Fruit fly (Drosophila melanogaster) whole organism, pupa: ENCODE data around the gene MED11.

Experiments
- CG12605 ChIP-seq: fragments of 200-800 bp; sonication (Bioruptor generic); IDR thresholded peaks from 2 replicates; pipeline ENCODE4 v1.3.6; 2022; ENCODE audit warnings: missing biosample characterization, missing genetic modification characterization
- CG13204 ChIP-seq: fragments of 200-800 bp; sonication (Bioruptor generic); optimal IDR thresholded peaks from 2 replicates; lab custom pipeline; 2018; ENCODE audit warnings: missing biosample characterization, mild to moderate bottlenecking, missing genetic modification characterization, moderate library complexity
- CG15710 ChIP-seq: fragments of 200-800 bp; sonication (Bioruptor generic); optimal IDR thresholded peaks from 2 replicates; lab custom pipeline; 2018; ENCODE audit warnings: missing biosample characterization, mild to moderate bottlenecking, missing genetic modification characterization, moderate library complexity
- CG34367 ChIP-seq: fragments of 200-800 bp; sonication (Bioruptor generic); optimal IDR thresholded peaks from 2 replicates; lab custom pipeline; 2018; ENCODE audit warnings: missing biosample characterization, mild to moderate bottlenecking, missing genetic modification characterization
- CG8159 ChIP-seq: fragments of 200-800 bp; sonication (Bioruptor generic); optimal IDR thresholded peaks from 3 replicates; lab custom pipeline; 2018; ENCODE audit warnings: missing biosample characterization, mild to moderate bottlenecking, missing genetic modification characterization, moderate library complexity
- CG9948 ChIP-seq: fragments of 200-800 bp; sonication (Bioruptor generic); optimal IDR thresholded peaks from 2 replicates; lab custom pipeline; 2018; ENCODE audit warnings: missing biosample characterization, mild to moderate bottlenecking, missing genetic modification characterization, moderate library complexity
- D1 ChIP-seq: fragments of 200-800 bp; sonication (Bioruptor generic); optimal IDR thresholded peaks from 2 replicates; lab custom pipeline; 2018; ENCODE audit warnings: missing biosample characterization, mild to moderate bottlenecking, missing genetic modification characterization, moderate library complexity
- EcR ChIP-seq: fragments of 200-800 bp; sonication (Bioruptor generic); optimal IDR thresholded peaks from 3 replicates; lab custom pipeline; 2019; ENCODE audit warnings: missing biosample characterization, missing genetic modification characterization, mild to moderate bottlenecking, moderate library complexity, missing genetic modification reagents
- Pif1A ChIP-seq: fragments of 200-800 bp; sonication (Bioruptor generic); optimal IDR thresholded peaks from 3 replicates; lab custom pipeline; 2016; ENCODE audit warnings: missing biosample characterization, missing genetic modification characterization

dm6 chr3L:18795056-18795841 lies 49.6 kb downstream of the MED11 start:
- TF ChIP-seq D1 (no peak), CG9948 (tag; lab: Kevin White, UChicago) (no peak), Pif1A (GFP tag; lab: Kevin White, UChicago) (no peak), CG12605 (no peak), EcR (GFP tag; lab: Kevin White, UChicago) (no peak), CG34367 (tag; lab: Kevin White, UChicago) (no peak), CG13204 (GFP tag; lab: Kevin White, UChicago) (no peak), CG15710 (no peak), CG8159 (tag; lab: Kevin White, UChicago) (no peak)
